Fruit fly (Drosophila melanogaster) whole organism, embryonic: ENCODE measurements around the gene Arl4.
A peak's percentile ranks its signal among the peaks of the same experiment; 100 is the strongest.

Experiments used
- BEAF-32 ChIP-seq: fragments of 200-800 bp; sonication (Bioruptor generic); optimal IDR thresholded peaks from 3 replicates; lab custom pipeline; 2017; ENCODE audit warnings: missing biosample characterization, missing genetic modification characterization, mild to moderate bottlenecking, moderate library complexity, missing genetic modification reagents
- C15 ChIP-seq: fragments of 200-800 bp; sonication (Bioruptor generic); IDR thresholded peaks from 3 replicates; pipeline ENCODE4 v1.3.6; 2022; ENCODE audit warnings: missing biosample characterization, missing genetic modification characterization
- CG1024 ChIP-seq: fragments of 200-800 bp; sonication (Bioruptor generic); IDR thresholded peaks from 2 replicates; pipeline ENCODE4 v1.3.6; 2022; ENCODE audit warnings: missing biosample characterization, missing genetic modification characterization
- CG10274 ChIP-seq: fragments of 200-800 bp; sonication (Bioruptor generic); optimal IDR thresholded peaks from 3 replicates; lab custom pipeline; 2017; ENCODE audit warnings: missing biosample characterization, mild to moderate bottlenecking, missing genetic modification characterization
- CG10543 ChIP-seq: fragments of 200-800 bp; sonication (Bioruptor generic); optimal IDR thresholded peaks from 3 replicates; lab custom pipeline; 2017; ENCODE audit warnings: missing biosample characterization, mild to moderate bottlenecking, missing genetic modification characterization, moderate library complexity
- CG11723 ChIP-seq: fragments of 200-800 bp; sonication (Bioruptor generic); optimal IDR thresholded peaks from 2 replicates; lab custom pipeline; 2017; ENCODE audit warnings: missing biosample characterization, mild to moderate bottlenecking, missing genetic modification characterization
- CG12659 ChIP-seq: fragments of 200-800 bp; sonication (Bioruptor generic); optimal IDR thresholded peaks from 3 replicates; lab custom pipeline; 2017; ENCODE audit warnings: mild to moderate bottlenecking, missing biosample characterization, missing genetic modification reagents, missing genetic modification characterization
- CG12769 ChIP-seq: fragments of 200-800 bp; sonication (Bioruptor generic); optimal IDR thresholded peaks from 2 replicates; lab custom pipeline; 2019; ENCODE audit warnings: missing biosample characterization, mild to moderate bottlenecking, missing genetic modification characterization, moderate library complexity
- CG12942 ChIP-seq: fragments of 200-800 bp; sonication (Bioruptor generic); optimal IDR thresholded peaks from 3 replicates; lab custom pipeline; 2016; ENCODE audit warnings: missing biosample characterization, missing genetic modification characterization
- CG13624 ChIP-seq: fragments of 200-800 bp; sonication (Bioruptor generic); optimal IDR thresholded peaks from 2 replicates; lab custom pipeline; 2016; ENCODE audit warnings: missing biosample characterization, missing genetic modification characterization
- CG17802 ChIP-seq: fragments of 200-800 bp; sonication (Bioruptor generic); optimal IDR thresholded peaks from 2 replicates; lab custom pipeline; 2018; ENCODE audit warnings: missing biosample characterization, mild to moderate bottlenecking, missing genetic modification characterization, moderate library complexity
- CG30020 ChIP-seq: fragments of 200-800 bp; optimal IDR thresholded peaks from 2 replicates; lab custom pipeline; 2019; ENCODE audit warnings: missing biosample characterization, mild to moderate bottlenecking, missing genetic modification characterization, moderate library complexity
- CG3065 ChIP-seq: fragments of 200-800 bp; sonication (Bioruptor generic); optimal IDR thresholded peaks from 2 replicates; lab custom pipeline; 2016; ENCODE audit warnings: missing biosample characterization, missing genetic modification characterization
- CG31365 ChIP-seq: fragments of 200-800 bp; sonication (Bioruptor generic); optimal IDR thresholded peaks from 2 replicates; lab custom pipeline; 2018; ENCODE audit warnings: missing biosample characterization, mild to moderate bottlenecking, missing genetic modification characterization
- CG32772 ChIP-seq: fragments of 200-800 bp; sonication (Bioruptor generic); IDR thresholded peaks from 2 replicates; pipeline ENCODE4 v1.3.6; 2022; ENCODE audit warnings: missing biosample characterization, missing genetic modification characterization
- CG33213 ChIP-seq: fragments of 200-800 bp; sonication (Bioruptor generic); optimal IDR thresholded peaks from 3 replicates; lab custom pipeline; 2016; ENCODE audit warnings: missing biosample characterization, missing genetic modification characterization
- CG34376 ChIP-seq: fragments of 200-800 bp; sonication (Bioruptor generic); optimal IDR thresholded peaks from 2 replicates; lab custom pipeline; 2018; ENCODE audit warnings: missing biosample characterization, mild to moderate bottlenecking, missing genetic modification characterization
- CG4404 ChIP-seq: fragments of 200-800 bp; sonication (Bioruptor generic); IDR thresholded peaks from 2 replicates; pipeline ENCODE4 v1.3.6; 2022; ENCODE audit warnings: missing biosample characterization, missing genetic modification characterization
- CG4617 ChIP-seq: fragments of 200-800 bp; sonication (Bioruptor generic); optimal IDR thresholded peaks from 3 replicates; lab custom pipeline; 2016; ENCODE audit warnings: missing biosample characterization, missing genetic modification characterization, borderline replicate concordance
- CG4730 ChIP-seq: fragments of 200-800 bp; sonication (Bioruptor generic); IDR thresholded peaks from 2 replicates; pipeline ENCODE4 v1.3.6; 2022; ENCODE audit warnings: missing biosample characterization, missing genetic modification characterization
- CG7357 ChIP-seq: fragments of 200-800 bp; sonication (Bioruptor generic); IDR thresholded peaks from 3 replicates; pipeline ENCODE4 v1.3.6; 2022; ENCODE audit warnings: missing biosample characterization, missing genetic modification characterization
- CG8089 ChIP-seq: fragments of 200-800 bp; sonication (Bioruptor generic); optimal IDR thresholded peaks from 3 replicates; lab custom pipeline; 2016; ENCODE audit warnings: missing biosample characterization, missing genetic modification characterization
- CG8290 ChIP-seq, 3 experiments: fragments of 200-800 bp; sonication (Bioruptor generic); optimal IDR thresholded peaks; 2 replicates each; lab custom pipeline; 2016 to 2019; ENCODE audit warnings: missing biosample characterization in 3 of 3, missing genetic modification characterization in 3 of 3, mild to moderate bottlenecking in 2 of 3, moderate library complexity in 1 of 3
- Dfd ChIP-seq, 2 experiments: fragments of >200 bp; optimal IDR thresholded peaks; 2 replicates each; lab custom pipeline; 2017; ENCODE audit warnings: missing biosample characterization in 2 of 2, missing genetic modification characterization in 2 of 2
- Dip3 ChIP-seq: fragments of 200-800 bp; sonication (Bioruptor generic); optimal IDR thresholded peaks from 3 replicates; lab custom pipeline; 2016; ENCODE audit warnings: missing biosample characterization, missing genetic modification characterization
- Doc2 ChIP-seq: fragments of 200-800 bp; sonication (Bioruptor generic); IDR thresholded peaks from 2 replicates; pipeline ENCODE4 v1.3.6; 2022; ENCODE audit warnings: missing biosample characterization, missing genetic modification characterization
- Ets97D ChIP-seq: fragments of 200-800 bp; sonication (Bioruptor generic); optimal IDR thresholded peaks from 3 replicates; lab custom pipeline; 2016; ENCODE audit warnings: missing biosample characterization, missing genetic modification characterization
- Fer1 ChIP-seq: fragments of 200-800 bp; sonication (Bioruptor generic); optimal IDR thresholded peaks from 2 replicates; lab custom pipeline; 2017; ENCODE audit warnings: missing biosample characterization, mild to moderate bottlenecking, missing genetic modification characterization
- HmgZ ChIP-seq: fragments of 200-800 bp; sonication (Bioruptor generic); optimal IDR thresholded peaks from 2 replicates; lab custom pipeline; 2018; ENCODE audit warnings: missing biosample characterization, mild to moderate bottlenecking, missing genetic modification characterization
- Lhr ChIP-seq: fragments of 200-800 bp; sonication (Bioruptor generic); optimal IDR thresholded peaks from 3 replicates; lab custom pipeline; 2017; ENCODE audit warnings: mild to moderate bottlenecking, missing biosample characterization, missing genetic modification reagents, missing genetic modification characterization
- MESR4 ChIP-seq: fragments of 200-800 bp; sonication (Bioruptor generic); optimal IDR thresholded peaks from 2 replicates; lab custom pipeline; 2018; ENCODE audit warnings: missing biosample characterization, mild to moderate bottlenecking, missing genetic modification characterization, moderate library complexity
- Mad ChIP-seq: fragments of 200-800 bp; sonication (Bioruptor generic); optimal IDR thresholded peaks from 2 replicates; lab custom pipeline; 2016; ENCODE audit warnings: missing biosample characterization, missing genetic modification characterization
- Pdp1 ChIP-seq, 2 experiments: fragments of 200-800 bp; sonication (Bioruptor generic); optimal IDR thresholded peaks; 3 replicates each; lab custom pipeline; 2016; ENCODE audit warnings: missing biosample characterization in 2 of 2, missing genetic modification characterization in 2 of 2, mild to moderate bottlenecking in 1 of 2, moderate library complexity in 1 of 2
- Sry-δ ChIP-seq: fragments of 200-800 bp; sonication (Bioruptor generic); optimal IDR thresholded peaks from 2 replicates; lab custom pipeline; 2016; ENCODE audit warnings: missing biosample characterization, missing genetic modification characterization
- Stat92E ChIP-seq, 3 experiments: fragments of >200 bp in 2 of 3; fragments of 200-800 bp in 1 of 3; sonication (Bioruptor generic) in 1 of 3; optimal IDR thresholded peaks; 2 replicates each; lab custom pipeline; 2017 to 2019; ENCODE audit warnings: missing biosample characterization in 3 of 3, missing genetic modification characterization in 3 of 3, mild to moderate bottlenecking in 1 of 3, moderate library complexity in 1 of 3
- YL-1 ChIP-seq: fragments of 200-800 bp; sonication (Bioruptor generic); optimal IDR thresholded peaks from 3 replicates; lab custom pipeline; 2017; ENCODE audit warnings: missing biosample characterization, mild to moderate bottlenecking, missing genetic modification characterization
- ato ChIP-seq: fragments of 200-800 bp; sonication (Bioruptor generic); IDR thresholded peaks from 2 replicates; pipeline ENCODE4 v1.3.6; 2022; ENCODE audit warnings: missing biosample characterization, missing genetic modification characterization; ENCODE audit not compliant: partially characterized antibody
- corto ChIP-seq: fragments of 200-800 bp; sonication (Bioruptor generic); optimal IDR thresholded peaks from 2 replicates; lab custom pipeline; 2016; ENCODE audit warnings: missing biosample characterization, mild to moderate bottlenecking, missing genetic modification characterization, moderate library complexity
- eve ChIP-seq, 2 experiments: fragments of >200 bp; optimal IDR thresholded peaks; 2 replicates each; lab custom pipeline; 2017; ENCODE audit warnings: missing biosample characterization in 2 of 2, missing genetic modification characterization in 2 of 2
- jing ChIP-seq: fragments of 200-800 bp; sonication (Bioruptor generic); optimal IDR thresholded peaks from 2 replicates; lab custom pipeline; 2018; ENCODE audit warnings: missing biosample characterization, mild to moderate bottlenecking, missing genetic modification characterization
- lbe ChIP-seq: fragments of 200-800 bp; sonication (Bioruptor generic); optimal IDR thresholded peaks from 2 replicates; lab custom pipeline; 2016; ENCODE audit warnings: missing biosample characterization, mild to moderate bottlenecking, missing genetic modification characterization
- mam ChIP-seq: fragments of 200-800 bp; sonication (Bioruptor generic); optimal IDR thresholded peaks from 3 replicates; lab custom pipeline; 2016; ENCODE audit warnings: missing biosample characterization, missing genetic modification characterization
- nau ChIP-seq: fragments of 200-800 bp; sonication (Bioruptor generic); optimal IDR thresholded peaks from 3 replicates; lab custom pipeline; 2017; ENCODE audit warnings: missing biosample characterization, mild to moderate bottlenecking, missing genetic modification characterization, missing genetic modification reagents
- nerfin-2 ChIP-seq: fragments of 200-800 bp; sonication (Bioruptor generic); IDR thresholded peaks from 2 replicates; pipeline ENCODE4 v1.3.6; 2022; ENCODE audit warnings: missing biosample characterization, missing genetic modification characterization; ENCODE audit not compliant: partially characterized antibody
- pfk ChIP-seq: fragments of 200-800 bp; sonication (Bioruptor generic); optimal IDR thresholded peaks from 2 replicates; lab custom pipeline; 2018; ENCODE audit warnings: missing biosample characterization, mild to moderate bottlenecking, missing genetic modification characterization, moderate library complexity
- pzg ChIP-seq: fragments of 200-800 bp; sonication (Bioruptor generic); optimal IDR thresholded peaks from 3 replicates; lab custom pipeline; 2018; ENCODE audit warnings: missing biosample characterization, mild to moderate bottlenecking, missing genetic modification characterization, moderate library complexity
- sens ChIP-seq: fragments of 200-800 bp; sonication (Bioruptor generic); peaks from one replicate; lab custom pipeline; 2016; ENCODE audit warnings: missing biosample characterization, missing genetic modification characterization
- ssp ChIP-seq: fragments of 200-800 bp; sonication (Bioruptor generic); IDR thresholded peaks from 2 replicates; pipeline ENCODE4 v1.3.6; 2022; ENCODE audit warnings: missing biosample characterization, missing genetic modification characterization
- tin ChIP-seq: fragments of 200-800 bp; sonication (Bioruptor generic); optimal IDR thresholded peaks from 3 replicates; lab custom pipeline; 2016; ENCODE audit warnings: missing biosample characterization, missing genetic modification characterization

Gene Arl4

dm6 chr4:210011-210649, 30.9 kb upstream of the Arl4 start, which contains the start of gene Crk:
Crk (plus strand) TSS chr4:210224.
- TF ChIP-seq Doc2 (GFP tag; lab: Robert Waterston, UW), result no peak
- TF ChIP-seq CG13624, result peak; percentile 3
- peak; percentile 70 for TF ChIP-seq CG12659 (GFP tag; lab: Kevin White, UChicago)
- TF ChIP-seq tin (GFP tag; lab: Kevin White, UChicago), result no peak
- TF ChIP-seq sens (GFP tag; lab: Kevin White, UChicago), result peak; percentile 71
- peak; percentile 28 for TF ChIP-seq lbe (GFP tag; lab: Kevin White, UChicago)
- peak; percentile 82 for TF ChIP-seq pfk
- no peak for TF ChIP-seq corto
- peak; percentile 99 for TF ChIP-seq CG30020 (tag; lab: Kevin White, UChicago)
- no peak for TF ChIP-seq CG4730
- peak; percentile 100 for TF ChIP-seq CG1024 (GFP tag; lab: Robert Waterston, UW)
- peak in 1 of 2 experiments; percentile 69 for TF ChIP-seq eve (GFP tag; optimal IDR thresholded peaks at IDR 0.05; lab: Kevin White, UChicago)
- no peak for TF ChIP-seq C15 (GFP tag; lab: Robert Waterston, UW)
- no peak for TF ChIP-seq jing
- TF ChIP-seq MESR4 (GFP tag; lab: Kevin White, UChicago), result peak; percentile 93
- peak in 1 of 2 experiments; percentile 69 for TF ChIP-seq Dfd (GFP tag; optimal IDR thresholded peaks at IDR 0.05; lab: Kevin White, UChicago)
- peak; percentile 57 for TF ChIP-seq CG33213
- no peak for TF ChIP-seq CG31365 (tag; lab: Kevin White, UChicago)
- peak; percentile 45 for TF ChIP-seq nau (GFP tag; lab: Kevin White, UChicago)
- TF ChIP-seq Stat92E (GFP tag; optimal IDR thresholded peaks at IDR 0.05; lab: Kevin White, UChicago), result peak in 1 of 3 experiments; percentile 66
- peak; percentile 37 for TF ChIP-seq Lhr (GFP tag; lab: Kevin White, UChicago)
- TF ChIP-seq CG11723 (GFP tag; lab: Kevin White, UChicago), result peak; percentile 98
- peak; percentile 98 for TF ChIP-seq CG7357 (GFP tag; lab: Robert Waterston, UW)
- peak; percentile 43 for TF ChIP-seq CG12769 (tag; lab: Kevin White, UChicago)
- no peak for TF ChIP-seq CG32772 (GFP tag; lab: Robert Waterston, UW)
- TF ChIP-seq CG3065, result no peak
- TF ChIP-seq Ets97D (GFP tag; lab: Kevin White, UChicago), result peak; percentile 68
- peak; percentile 74 for TF ChIP-seq Sry-δ
- no peak for TF ChIP-seq CG4404
- TF ChIP-seq Mad (GFP tag; lab: Kevin White, UChicago), result peak; percentile 19
- TF ChIP-seq Pdp1 (GFP tag; optimal IDR thresholded peaks at IDR 0.05; lab: Kevin White, UChicago), result peak in 1 of 2 experiments; percentile 12
- TF ChIP-seq CG10543 (GFP tag; lab: Kevin White, UChicago), result no peak
- peak; percentile 69 for TF ChIP-seq CG8290 (GFP tag; optimal IDR thresholded peaks at IDR 0.05; lab: Kevin White, UChicago)
- TF ChIP-seq CG8290 (tag; optimal IDR thresholded peaks at IDR 0.05; lab: Kevin White, UChicago), result peak; percentile 48 to 89
- peak; percentile 15 for TF ChIP-seq CG8089 (GFP tag; lab: Kevin White, UChicago)
- TF ChIP-seq CG17802 (tag; lab: Kevin White, UChicago), result peak; percentile 99
- TF ChIP-seq Dip3, result peak; percentile 10
- peak; percentile 87 for TF ChIP-seq CG4617 (GFP tag; lab: Kevin White, UChicago)
- peak; percentile 6 for TF ChIP-seq CG12942
- no peak for TF ChIP-seq ato (GFP tag; lab: Robert Waterston, UW)
- TF ChIP-seq YL-1 (GFP tag; lab: Kevin White, UChicago), result peak; percentile 47
- TF ChIP-seq mam (GFP tag; lab: Kevin White, UChicago), result peak; percentile 20
- no peak for TF ChIP-seq CG10274
- no peak for TF ChIP-seq nerfin-2 (GFP tag; lab: Robert Waterston, UW)
- TF ChIP-seq Fer1 (GFP tag; lab: Kevin White, UChicago), result peak; percentile 30
- peak; percentile 72 for TF ChIP-seq BEAF-32 (GFP tag; lab: Kevin White, UChicago)
- peak; percentile 87 for TF ChIP-seq pzg (GFP tag; lab: Kevin White, UChicago)
- TF ChIP-seq HmgZ, result peak; percentile 48
- peak; percentile 100 for TF ChIP-seq ssp (GFP tag; lab: Robert Waterston, UW)
- TF ChIP-seq CG34376 (GFP tag; lab: Kevin White, UChicago), result peak; percentile 12
